Worm (Caenorhabditis elegans) whole organism, late embryonic: ENCODE data around the gene C28D4.4.

Experiments
- C38D4.7 ChIP-seq: fragments of 200-800 bp; sonication (Bioruptor generic); optimal IDR thresholded peaks from 2 replicates; lab custom pipeline; 2018; ENCODE audit warnings: mild to moderate bottlenecking, missing genetic modification characterization, moderate library complexity, missing compliant biosample characterization
- ceh-24 ChIP-seq: sonication (generic microtip); optimal IDR thresholded peaks from 2 replicates; lab custom pipeline; 2016; ENCODE audit warnings: mild to moderate bottlenecking, missing genetic modification characterization, missing compliant biosample characterization
- hlh-8 ChIP-seq: sonication (generic microtip); optimal IDR thresholded peaks from 2 replicates; lab custom pipeline; 2016; ENCODE audit warnings: missing genotype, missing genetic modification characterization, missing compliant biosample characterization
- pag-3 ChIP-seq: sonication (generic microtip); optimal IDR thresholded peaks from 2 replicates; lab custom pipeline; 2016; ENCODE audit warnings: missing compliant biosample characterization, missing genetic modification characterization, borderline replicate concordance

DNA sequence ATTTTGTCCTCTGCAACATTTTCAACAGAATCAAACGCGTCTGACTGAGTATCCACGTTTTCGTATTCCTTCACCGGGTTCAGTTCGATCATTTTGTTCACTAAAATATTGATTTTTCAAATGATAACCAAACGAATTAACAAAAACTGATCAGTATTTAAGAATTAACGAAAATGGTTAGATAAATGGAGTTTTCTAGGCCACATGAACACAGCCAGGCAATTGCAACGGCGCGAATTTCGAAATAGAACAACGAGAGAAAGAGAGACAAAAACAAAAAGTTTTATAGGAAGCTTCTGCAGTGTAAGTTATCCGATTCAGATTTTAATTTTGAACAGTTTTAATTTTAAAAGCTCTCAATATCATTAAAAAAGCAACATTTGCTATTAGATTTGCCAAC lies 32.7 kb upstream of the C28D4.4 start, which contains the start of gene sna-2:
- TF ChIP-seq ceh-24 (tag; lab: Kevin White, UChicago) (no peak), hlh-8 (tag; lab: Kevin White, UChicago) (no peak), C38D4.7 (no peak), pag-3 (no peak)
